Worm (Caenorhabditis elegans) whole organism, L4 larva: ENCODE data around the gene fozi-1.

Source experiments
- T26A8.4 ChIP-seq: fragments of 200-800 bp; sonication (Bioruptor generic); IDR thresholded peaks from 2 replicates; pipeline ENCODE4 v1.3.6; 2022; ENCODE audit warnings: missing genetic modification characterization, missing compliant biosample characterization
- Y105C5A.15 ChIP-seq: fragments of 200-800 bp; sonication (Bioruptor generic); IDR thresholded peaks from 2 replicates; pipeline ENCODE4 v1.3.6; 2022; ENCODE audit warnings: missing genetic modification characterization, missing compliant biosample characterization
- aha-1 ChIP-seq: fragments of 150-350 bp; peaks from one replicate; lab custom pipeline; 2014; ENCODE audit warnings: missing biosample characterization, missing genetic modification characterization
- ama-1 ChIP-seq: fragments of 150-350 bp; optimal IDR thresholded peaks from 2 replicates; lab custom pipeline; 2014; ENCODE audit warnings: inconsistent platforms, mixed read lengths
- attf-4 ChIP-seq: sonication (generic microtip); optimal IDR thresholded peaks from 3 replicates; lab custom pipeline; 2017; ENCODE audit warnings: missing biosample characterization, missing genetic modification characterization
- daf-16 ChIP-seq, 3 experiments: sonication (generic microtip); optimal IDR thresholded peaks; 2 replicates each; lab custom pipeline; 2016 to 2017; ENCODE audit warnings: missing genetic modification characterization in 3 of 3, missing genetic modification reagents in 3 of 3, mild to moderate bottlenecking in 2 of 3, missing compliant biosample characterization in 2 of 3, missing biosample characterization in 1 of 3, moderate library complexity in 1 of 3
- daf-19 ChIP-seq: fragments of 200-800 bp; sonication (Bioruptor generic); conservative IDR thresholded peaks from 2 replicates; pipeline ENCODE4 v1.3.6; 2022; ENCODE audit warnings: missing genetic modification characterization, missing compliant biosample characterization
- dmd-6 ChIP-seq: fragments of 200-800 bp; sonication (Bioruptor generic); IDR thresholded peaks from 2 replicates; pipeline ENCODE4 v1.3.6; 2022; ENCODE audit warnings: missing genetic modification reagents, missing genetic modification characterization, missing compliant biosample characterization
- dmd-9 ChIP-seq: fragments of 200-800 bp; sonication (Bioruptor generic); IDR thresholded peaks from 2 replicates; pipeline ENCODE4 v1.3.6; 2022; ENCODE audit warnings: missing genetic modification reagents, missing genetic modification characterization, missing compliant biosample characterization
- dpl-1 ChIP-seq: fragments of 150-350 bp; optimal IDR thresholded peaks from 2 replicates; lab custom pipeline; 2014; ENCODE audit warnings: missing biosample characterization, missing genetic modification reagents, missing genetic modification characterization
- dve-1 ChIP-seq: sonication (generic microtip); optimal IDR thresholded peaks from 2 replicates; lab custom pipeline; 2017; ENCODE audit warnings: antibody characterized with exemption, mild to moderate bottlenecking, missing genetic modification characterization, missing compliant biosample characterization; ENCODE audit not compliant: insufficient read depth
- egl-43 ChIP-seq: fragments of 200-800 bp; sonication (Bioruptor generic); IDR thresholded peaks from 2 replicates; pipeline ENCODE4 v1.3.6; 2022; ENCODE audit warnings: missing genetic modification reagents, missing genetic modification characterization, missing compliant biosample characterization
- fkh-10 ChIP-seq: fragments of 150-350 bp; optimal IDR thresholded peaks from 2 replicates; lab custom pipeline; 2014; ENCODE audit warnings: missing biosample characterization, missing genetic modification reagents, missing genetic modification characterization
- gei-8 ChIP-seq: fragments of 200-800 bp; sonication (Bioruptor generic); optimal IDR thresholded peaks from 2 replicates; lab custom pipeline; 2018; ENCODE audit warnings: mild to moderate bottlenecking, missing genetic modification characterization, missing compliant biosample characterization
- hif-1 ChIP-seq, 2 experiments: sonication (generic microtip); optimal IDR thresholded peaks; 2 replicates each; lab custom pipeline; 2016 to 2017; ENCODE audit warnings: missing compliant biosample characterization in 2 of 2, missing genetic modification characterization in 2 of 2, missing genetic modification reagents in 2 of 2, missing genotype in 2 of 2, mild to moderate bottlenecking in 1 of 2
- hlh-11 ChIP-seq: fragments of 200-800 bp; sonication (Bioruptor generic); optimal IDR thresholded peaks from 2 replicates; lab custom pipeline; 2018; ENCODE audit warnings: mild to moderate bottlenecking, missing genetic modification characterization, missing compliant biosample characterization
- hlh-30 ChIP-seq: sonication (generic microtip); optimal IDR thresholded peaks from 2 replicates; lab custom pipeline; 2017; ENCODE audit warnings: antibody characterized with exemption, mild to moderate bottlenecking, missing genetic modification characterization, missing compliant biosample characterization; ENCODE audit not compliant: insufficient read depth
- hmg-1.1 ChIP-seq: fragments of 200-800 bp; sonication (Bioruptor generic); IDR thresholded peaks from 2 replicates; pipeline ENCODE4 v1.3.6; 2022; ENCODE audit warnings: missing genetic modification reagents, missing genetic modification characterization, missing compliant biosample characterization
- lin-13 ChIP-seq: fragments of 150-350 bp; optimal IDR thresholded peaks from 2 replicates; lab custom pipeline; 2014; ENCODE audit warnings: missing biosample characterization, missing genetic modification reagents, missing genetic modification characterization
- lsy-2 ChIP-seq, 2 experiments: fragments of 150-350 bp in 1 of 2; sonication (generic microtip) in 1 of 2; optimal IDR thresholded peaks; 2 replicates each; lab custom pipeline; 2014 to 2017; ENCODE audit warnings: missing biosample characterization in 2 of 2, missing genetic modification characterization in 2 of 2
- madf-5 ChIP-seq, 2 experiments: fragments of 200-800 bp; sonication (Bioruptor generic); IDR thresholded peaks; 2 replicates each; pipeline ENCODE4 v1.3.6; 2022; ENCODE audit warnings: missing compliant biosample characterization in 2 of 2, missing genetic modification characterization in 2 of 2
- madf-9 ChIP-seq: fragments of 200-800 bp; sonication (Bioruptor generic); conservative IDR thresholded peaks from 2 replicates; pipeline ENCODE4 v1.3.6; 2022; ENCODE audit warnings: missing genetic modification reagents, missing genetic modification characterization, missing compliant biosample characterization
- mdl-1 ChIP-seq, 2 experiments: fragments of 150-350 bp in 1 of 2; sonication (generic microtip) in 1 of 2; optimal IDR thresholded peaks; 2 replicates each; lab custom pipeline; 2014 to 2017; ENCODE audit warnings: missing biosample characterization in 2 of 2, missing genetic modification characterization in 2 of 2
- mep-1 ChIP-seq: fragments of 150-350 bp; sonication (generic microtip); optimal IDR thresholded peaks from 3 replicates; lab custom pipeline; 2014; ENCODE audit warnings: missing biosample characterization, missing genetic modification characterization
- mes-2 ChIP-seq: sonication (generic microtip); optimal IDR thresholded peaks from 2 replicates; lab custom pipeline; 2016; ENCODE audit warnings: missing genotype, mild to moderate bottlenecking, missing genetic modification characterization, missing compliant biosample characterization; ENCODE audit not compliant: poor library complexity, severe bottlenecking
- mxl-3 ChIP-seq: fragments of 200-800 bp; sonication (Bioruptor generic); optimal IDR thresholded peaks from 2 replicates; lab custom pipeline; 2018; ENCODE audit warnings: mild to moderate bottlenecking, missing genetic modification characterization, missing compliant biosample characterization
- nhr-111 ChIP-seq: fragments of 200-800 bp; sonication (Bioruptor generic); optimal IDR thresholded peaks from 2 replicates; lab custom pipeline; 2018; ENCODE audit warnings: mild to moderate bottlenecking, missing genetic modification characterization, missing compliant biosample characterization
- nhr-28 ChIP-seq: fragments of 150-350 bp; optimal IDR thresholded peaks from 2 replicates; lab custom pipeline; 2014; ENCODE audit warnings: missing biosample characterization, missing genetic modification characterization
- nhr-41 ChIP-seq: fragments of 200-800 bp; sonication (Bioruptor generic); IDR thresholded peaks from 2 replicates; pipeline ENCODE4 v1.3.6; 2022; ENCODE audit warnings: missing genetic modification reagents, missing genetic modification characterization, missing compliant biosample characterization
- pha-4 ChIP-seq, 2 experiments: fragments of 150-350 bp in 1 of 2; fragments of 200-800 bp in 1 of 2; sonication (Bioruptor generic) in 1 of 2; IDR thresholded peaks in 1 of 2; optimal IDR thresholded peaks in 1 of 2; 2 replicates each; pipeline versions ENCODE4 v1.3.6 to Lab custom; 2014 to 2022; ENCODE audit warnings: missing genetic modification characterization in 2 of 2, missing genetic modification reagents in 2 of 2, missing biosample characterization in 1 of 2, missing compliant biosample characterization in 1 of 2
- pqm-1 ChIP-seq: sonication (generic microtip); optimal IDR thresholded peaks from 2 replicates; lab custom pipeline; 2017; ENCODE audit warnings: missing biosample characterization, missing genetic modification characterization
- rbr-2 ChIP-seq: sonication (generic microtip); optimal IDR thresholded peaks from 2 replicates; lab custom pipeline; 2016; ENCODE audit warnings: missing genotype, missing genetic modification characterization, missing compliant biosample characterization
- sdz-12 ChIP-seq: fragments of 200-800 bp; sonication (Bioruptor generic); optimal IDR thresholded peaks from 2 replicates; lab custom pipeline; 2018; ENCODE audit warnings: mild to moderate bottlenecking, missing genetic modification characterization, missing compliant biosample characterization
- snpc-1.2 ChIP-seq: fragments of 200-800 bp; sonication (Bioruptor generic); IDR thresholded peaks from 2 replicates; pipeline ENCODE4 v1.3.6; 2022; ENCODE audit warnings: missing genetic modification reagents, missing genetic modification characterization, missing compliant biosample characterization
- spr-3 ChIP-seq: fragments of 200-800 bp; sonication (Bioruptor generic); optimal IDR thresholded peaks from 2 replicates; lab custom pipeline; 2018; ENCODE audit warnings: mild to moderate bottlenecking, missing genetic modification characterization, missing compliant biosample characterization
- unc-130 ChIP-seq: sonication (generic microtip); optimal IDR thresholded peaks from 2 replicates; lab custom pipeline; 2016; ENCODE audit warnings: missing genetic modification reagents, missing genetic modification characterization, missing compliant biosample characterization
- vab-7 ChIP-seq: fragments of 200-800 bp; sonication (Bioruptor generic); IDR thresholded peaks from 2 replicates; pipeline ENCODE4 v1.3.6; 2022; ENCODE audit warnings: missing genetic modification reagents, missing genetic modification characterization, missing compliant biosample characterization
- ztf-7 ChIP-seq: fragments of 150-350 bp; optimal IDR thresholded peaks from 2 replicates; lab custom pipeline; 2014; ENCODE audit warnings: missing biosample characterization, missing genetic modification characterization

fozi-1 gene

DNA sequence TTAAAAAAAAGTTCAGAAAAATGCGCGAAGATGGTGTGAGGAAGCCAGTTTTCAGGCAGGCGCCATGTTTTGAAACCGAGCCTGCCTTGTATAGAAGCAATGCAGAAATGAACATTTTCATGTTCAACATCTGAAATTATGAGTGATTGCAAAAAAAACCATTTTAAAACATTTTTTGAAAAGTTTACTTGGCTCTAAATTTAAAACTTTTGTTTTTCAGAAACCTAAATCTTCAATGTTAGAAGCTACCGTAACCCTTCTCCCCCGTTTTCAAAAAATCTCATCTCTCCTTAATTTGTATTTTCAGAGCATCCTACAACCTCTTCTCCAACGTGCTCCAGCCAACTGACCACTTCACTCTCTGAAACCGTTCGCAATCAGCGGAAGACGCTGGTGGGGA is at the start of gene fozi-1:
Gene fozi-1, plus strand, starts transcription at position 301 of the 400 bp plus-strand sequence.
- TF ChIP-seq gei-8 (GFP tag; lab: Kevin White, UChicago) (no peak), dmd-9 (GFP tag; lab: Robert Waterston, UW) (no peak)
- TF ChIP-seq, all 104 proteins: peak for 0

DNA sequence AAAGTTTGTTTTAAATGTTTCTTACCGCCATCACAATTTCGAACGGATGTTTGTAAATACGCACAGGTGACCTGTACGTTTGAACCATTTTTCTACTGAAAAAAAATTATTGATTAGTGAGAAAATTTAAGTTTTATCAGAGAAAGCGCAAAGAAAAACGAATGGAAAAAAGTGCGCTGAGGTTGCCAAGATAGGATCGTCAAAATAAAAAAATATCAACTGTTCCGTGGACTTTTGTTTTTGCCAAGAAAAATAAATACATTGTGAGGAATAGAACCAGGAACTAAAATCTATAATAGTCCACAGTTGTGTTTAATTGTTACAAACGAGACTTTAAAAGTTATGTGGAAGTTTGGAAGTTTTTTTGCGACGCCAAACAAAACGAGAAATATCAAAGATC is 45.4 kb upstream of the fozi-1 start, which contains the start of gene T23G5.2:
Gene T23G5.2, minus strand, starts transcription at position 101 of the 400 bp plus-strand sequence.
- no peak for TF ChIP-seq madf-5 (GFP tag; IDR thresholded peaks at IDR 0.05; lab: Robert Waterston, UW)
- no peak for TF ChIP-seq nhr-41 (GFP tag; lab: Robert Waterston, UW)
- TF ChIP-seq unc-130 (GFP tag; lab: Kevin White, UChicago): no peak
- TF ChIP-seq aha-1 (tag; lab: Kevin White, UChicago): peak; percentile 57
- TF ChIP-seq egl-43 (GFP tag; lab: Robert Waterston, UW): no peak
- TF ChIP-seq, all 104 proteins: peak for 1

DNA sequence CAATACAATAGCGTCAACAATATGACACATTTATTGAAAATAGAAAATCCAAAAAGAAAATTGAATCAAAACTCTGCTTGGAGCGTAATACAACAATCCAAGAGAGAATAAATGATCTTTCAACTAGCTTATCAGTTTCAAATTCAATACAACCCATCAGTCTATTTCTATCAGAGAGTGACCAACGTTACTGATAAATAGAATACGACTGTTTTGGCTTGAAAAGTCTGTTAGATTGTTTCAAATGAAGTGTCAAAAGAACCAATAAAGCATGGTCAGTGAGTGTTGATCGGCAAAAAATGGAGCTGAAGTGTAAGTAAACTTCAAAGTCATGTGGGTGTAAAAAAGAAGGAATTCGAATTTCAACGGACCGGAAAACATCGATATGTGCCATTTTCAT is 44.0 kb upstream of the fozi-1 start:
- TF ChIP-seq pqm-1 (peak; percentile 74), fkh-10 (no peak), sdz-12 (GFP tag; lab: Kevin White, UChicago) (no peak), daf-16 (GFP tag; optimal IDR thresholded peaks at IDR 0.05; lab: Kevin White, UChicago) (no peak), daf-16 (tag; optimal IDR thresholded peaks at IDR 0.05; lab: Kevin White, UChicago) (peak; percentile 85), nhr-28 (peak; percentile 40), dve-1 (tag; lab: Kevin White, UChicago) (peak; percentile 5), nhr-111 (GFP tag; lab: Kevin White, UChicago) (no peak), hlh-11 (tag; lab: Kevin White, UChicago) (peak; percentile 23)

DNA sequence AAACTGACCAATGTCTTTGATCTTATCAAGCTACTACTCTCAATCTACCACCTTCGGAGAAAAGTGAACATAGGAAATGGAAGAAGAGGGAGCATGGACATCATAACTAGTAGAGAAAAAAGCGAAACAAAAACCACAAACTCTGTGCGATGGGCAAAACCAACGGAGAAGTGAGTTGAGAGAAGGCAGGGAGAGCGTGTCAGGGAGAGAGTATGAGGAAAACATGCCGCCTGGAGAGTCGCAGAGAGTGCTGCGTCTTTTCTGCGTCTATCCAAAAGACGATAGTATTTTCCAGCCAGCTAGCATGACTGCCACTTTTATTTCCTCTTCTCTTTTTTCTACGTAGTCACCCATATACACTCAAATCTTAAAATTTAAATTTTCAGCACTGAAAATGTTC is 41.6 kb upstream of the fozi-1 start, which contains the start of gene saeg-2:
Gene saeg-2, plus strand, starts transcription at position 381 of the 400 bp plus-strand sequence.
- TF ChIP-seq spr-3 (GFP tag; lab: Kevin White, UChicago): no peak
- no peak for TF ChIP-seq daf-16 (GFP tag; optimal IDR thresholded peaks at IDR 0.05; lab: Kevin White, UChicago)
- TF ChIP-seq daf-16 (tag; optimal IDR thresholded peaks at IDR 0.05; lab: Kevin White, UChicago): peak; percentile 51
- no peak for TF ChIP-seq daf-19 (GFP tag; lab: Robert Waterston, UW)
- peak; percentile 34 for TF ChIP-seq rbr-2 (tag; lab: Kevin White, UChicago)
- TF ChIP-seq ztf-7 (tag; lab: Kevin White, UChicago): peak; percentile 14
- peak; percentile 31 for TF ChIP-seq dpl-1 (GFP tag; lab: Kevin White, UChicago)
- no peak for TF ChIP-seq snpc-1.2
- no peak for TF ChIP-seq madf-9
- peak; percentile 75 for TF ChIP-seq mxl-3
- TF ChIP-seq attf-4 (tag; lab: Kevin White, UChicago): no peak
- TF ChIP-seq dmd-6 (GFP tag; lab: Robert Waterston, UW): peak; percentile 19; the same call in 1 of the 2 replicates
- TF ChIP-seq hif-1 (tag; optimal IDR thresholded peaks at IDR 0.05; lab: Kevin White, UChicago): peak in 1 of 2 experiments; percentile 15
- TF ChIP-seq T26A8.4 (GFP tag; lab: Robert Waterston, UW): peak; percentile 39; the same call in 1 of the 2 replicates
- no peak for TF ChIP-seq pha-4 (GFP tag; IDR thresholded peaks at IDR 0.05; lab: Robert Waterston, UW)
- peak; percentile 41 for TF ChIP-seq pha-4 (tag; optimal IDR thresholded peaks at IDR 0.05; lab: Kevin White, UChicago)
- peak; percentile 52 for TF ChIP-seq mep-1 (tag; lab: Kevin White, UChicago)
- 0 out of 2 replicates have a peak, but pooled peaks have one; percentile 51 for TF ChIP-seq egl-43 (GFP tag; lab: Robert Waterston, UW)
- TF ChIP-seq mes-2 (tag; lab: Kevin White, UChicago): peak; percentile 34
- peak; percentile 60 for TF ChIP-seq dve-1 (tag; lab: Kevin White, UChicago)
- peak; percentile 78 for TF ChIP-seq hlh-11 (tag; lab: Kevin White, UChicago)
- TF ChIP-seq mdl-1 (tag; optimal IDR thresholded peaks at IDR 0.05; lab: Kevin White, UChicago): peak in 1 of 2 experiments; percentile 71
- TF ChIP-seq pqm-1: peak; percentile 36
- no peak for TF ChIP-seq vab-7 (GFP tag; lab: Robert Waterston, UW)
- TF ChIP-seq nhr-28: peak; percentile 36
- TF ChIP-seq aha-1 (tag; lab: Kevin White, UChicago): peak; percentile 93
- TF ChIP-seq lsy-2 (tag; optimal IDR thresholded peaks at IDR 0.05; lab: Kevin White, UChicago): peak in 1 of 2 experiments; percentile 23
- TF ChIP-seq Y105C5A.15: 0 out of 2 replicates have a peak, but pooled peaks have one; percentile 35
- peak; percentile 56 for TF ChIP-seq lin-13
- peak; percentile 62 for TF ChIP-seq hmg-1.1 (GFP tag; lab: Robert Waterston, UW)
- no peak for TF ChIP-seq ama-1
- peak; percentile 31 for TF ChIP-seq hlh-30 (tag; lab: Kevin White, UChicago)
